Worm (Caenorhabditis elegans) whole organism, L4 larva: ENCODE measurements around the gene T04C12.7.

Experiments used
- F26F4.8 ChIP-seq: fragments of 200-800 bp; sonication (Bioruptor generic); conservative IDR thresholded peaks from 2 replicates; pipeline ENCODE4 v1.3.6; 2022; ENCODE audit warnings: missing genetic modification characterization, missing compliant biosample characterization
- F49E8.2 ChIP-seq: sonication (generic microtip); optimal IDR thresholded peaks from 2 replicates; lab custom pipeline; 2016; ENCODE audit warnings: missing compliant biosample characterization, mild to moderate bottlenecking, missing genetic modification characterization, borderline replicate concordance
- ZK337.2 ChIP-seq: fragments of 200-800 bp; sonication (Bioruptor generic); IDR thresholded peaks from 2 replicates; pipeline ENCODE4 v1.3.6; 2022; ENCODE audit warnings: missing genetic modification reagents, missing genetic modification characterization, missing compliant biosample characterization
- ama-1 ChIP-seq: fragments of 150-350 bp; optimal IDR thresholded peaks from 2 replicates; lab custom pipeline; 2014; ENCODE audit warnings: inconsistent platforms, mixed read lengths
- attf-4 ChIP-seq: sonication (generic microtip); optimal IDR thresholded peaks from 3 replicates; lab custom pipeline; 2017; ENCODE audit warnings: missing biosample characterization, missing genetic modification characterization
- ceh-32 ChIP-seq: sonication (generic microtip); optimal IDR thresholded peaks from 2 replicates; lab custom pipeline; 2016; ENCODE audit warnings: mild to moderate bottlenecking, missing genetic modification characterization, missing compliant biosample characterization; ENCODE audit not compliant: poor library complexity
- ces-1 ChIP-seq: fragments of 150-350 bp; sonication (generic microtip); optimal IDR thresholded peaks from 4 replicates; lab custom pipeline; 2014; ENCODE audit warnings: missing biosample characterization, missing genetic modification reagents, missing genetic modification characterization
- daf-16 ChIP-seq, 3 experiments: sonication (generic microtip); optimal IDR thresholded peaks; 2 replicates each; lab custom pipeline; 2016 to 2017; ENCODE audit warnings: missing genetic modification characterization in 3 of 3, missing genetic modification reagents in 3 of 3, mild to moderate bottlenecking in 2 of 3, missing compliant biosample characterization in 2 of 3, missing biosample characterization in 1 of 3, moderate library complexity in 1 of 3
- dmd-6 ChIP-seq: fragments of 200-800 bp; sonication (Bioruptor generic); IDR thresholded peaks from 2 replicates; pipeline ENCODE4 v1.3.6; 2022; ENCODE audit warnings: missing genetic modification reagents, missing genetic modification characterization, missing compliant biosample characterization
- dmd-8 ChIP-seq: fragments of 200-800 bp; sonication (Bioruptor generic); IDR thresholded peaks from 2 replicates; pipeline ENCODE4 v1.3.6; 2022; ENCODE audit warnings: missing genetic modification characterization, missing compliant biosample characterization
- dpl-1 ChIP-seq: fragments of 150-350 bp; optimal IDR thresholded peaks from 2 replicates; lab custom pipeline; 2014; ENCODE audit warnings: missing biosample characterization, missing genetic modification reagents, missing genetic modification characterization
- fkh-10 ChIP-seq: fragments of 150-350 bp; optimal IDR thresholded peaks from 2 replicates; lab custom pipeline; 2014; ENCODE audit warnings: missing biosample characterization, missing genetic modification reagents, missing genetic modification characterization
- hif-1 ChIP-seq, 2 experiments: sonication (generic microtip); optimal IDR thresholded peaks; 2 replicates each; lab custom pipeline; 2016 to 2017; ENCODE audit warnings: missing compliant biosample characterization in 2 of 2, missing genetic modification characterization in 2 of 2, missing genetic modification reagents in 2 of 2, missing genotype in 2 of 2, mild to moderate bottlenecking in 1 of 2
- hlh-11 ChIP-seq: fragments of 200-800 bp; sonication (Bioruptor generic); optimal IDR thresholded peaks from 2 replicates; lab custom pipeline; 2018; ENCODE audit warnings: mild to moderate bottlenecking, missing genetic modification characterization, missing compliant biosample characterization
- hlh-30 ChIP-seq: sonication (generic microtip); optimal IDR thresholded peaks from 2 replicates; lab custom pipeline; 2017; ENCODE audit warnings: antibody characterized with exemption, mild to moderate bottlenecking, missing genetic modification characterization, missing compliant biosample characterization; ENCODE audit not compliant: insufficient read depth
- jun-1 ChIP-seq: fragments of 150-350 bp; optimal IDR thresholded peaks from 2 replicates; lab custom pipeline; 2014; ENCODE audit warnings: missing biosample characterization, missing genetic modification reagents, missing genetic modification characterization
- lin-1 ChIP-seq: fragments of 200-800 bp; sonication (Bioruptor generic); IDR thresholded peaks from 2 replicates; pipeline ENCODE4 v1.3.6; 2022; ENCODE audit warnings: missing genetic modification reagents, missing genetic modification characterization, missing compliant biosample characterization
- lin-15B ChIP-seq: fragments of 150-350 bp; sonication (generic microtip); optimal IDR thresholded peaks from 3 replicates; lab custom pipeline; 2014; ENCODE audit warnings: missing biosample characterization, missing genetic modification characterization
- lin-39 ChIP-seq: fragments of 150-350 bp; optimal IDR thresholded peaks from 2 replicates; lab custom pipeline; 2014; ENCODE audit warnings: missing biosample characterization, missing genetic modification reagents, missing genetic modification characterization
- lir-3 ChIP-seq: sonication (generic microtip); optimal IDR thresholded peaks from 2 replicates; lab custom pipeline; 2016; ENCODE audit warnings: mild to moderate bottlenecking, missing genetic modification characterization, missing compliant biosample characterization
- madf-5 ChIP-seq, 2 experiments: fragments of 200-800 bp; sonication (Bioruptor generic); IDR thresholded peaks; 2 replicates each; pipeline ENCODE4 v1.3.6; 2022; ENCODE audit warnings: missing compliant biosample characterization in 2 of 2, missing genetic modification characterization in 2 of 2
- mes-2 ChIP-seq: sonication (generic microtip); optimal IDR thresholded peaks from 2 replicates; lab custom pipeline; 2016; ENCODE audit warnings: missing genotype, mild to moderate bottlenecking, missing genetic modification characterization, missing compliant biosample characterization; ENCODE audit not compliant: poor library complexity, severe bottlenecking
- nhr-102 ChIP-seq: sonication (generic microtip); optimal IDR thresholded peaks from 2 replicates; lab custom pipeline; 2016; ENCODE audit warnings: mild to moderate bottlenecking, missing genetic modification characterization, moderate library complexity, missing compliant biosample characterization
- nhr-11 ChIP-seq: fragments of 150-350 bp; optimal IDR thresholded peaks from 2 replicates; lab custom pipeline; 2014; ENCODE audit warnings: missing biosample characterization, missing genetic modification characterization
- nhr-111 ChIP-seq: fragments of 200-800 bp; sonication (Bioruptor generic); optimal IDR thresholded peaks from 2 replicates; lab custom pipeline; 2018; ENCODE audit warnings: mild to moderate bottlenecking, missing genetic modification characterization, missing compliant biosample characterization
- nhr-237 ChIP-seq: sonication (generic microtip); optimal IDR thresholded peaks from 2 replicates; lab custom pipeline; 2017; ENCODE audit warnings: missing biosample characterization, missing genetic modification characterization
- nhr-25 ChIP-seq: sonication (generic microtip); optimal IDR thresholded peaks from 2 replicates; lab custom pipeline; 2017; ENCODE audit warnings: missing genetic modification characterization, mild to moderate bottlenecking, missing compliant biosample characterization, antibody characterized with exemption, moderate library complexity, borderline replicate concordance; ENCODE audit not compliant: insufficient read depth
- nhr-28 ChIP-seq: fragments of 150-350 bp; optimal IDR thresholded peaks from 2 replicates; lab custom pipeline; 2014; ENCODE audit warnings: missing biosample characterization, missing genetic modification characterization
- nhr-6 ChIP-seq: fragments of 150-350 bp; optimal IDR thresholded peaks from 2 replicates; lab custom pipeline; 2014; ENCODE audit warnings: missing biosample characterization, missing genetic modification characterization
- nhr-77 ChIP-seq: fragments of 150-350 bp; optimal IDR thresholded peaks from 2 replicates; lab custom pipeline; 2014; ENCODE audit warnings: missing biosample characterization, missing genetic modification characterization
- pha-4 ChIP-seq, 2 experiments: fragments of 150-350 bp in 1 of 2; fragments of 200-800 bp in 1 of 2; sonication (Bioruptor generic) in 1 of 2; IDR thresholded peaks in 1 of 2; optimal IDR thresholded peaks in 1 of 2; 2 replicates each; pipeline versions ENCODE4 v1.3.6 to Lab custom; 2014 to 2022; ENCODE audit warnings: missing genetic modification characterization in 2 of 2, missing genetic modification reagents in 2 of 2, missing biosample characterization in 1 of 2, missing compliant biosample characterization in 1 of 2
- php-3 ChIP-seq: fragments of 200-800 bp; sonication (Bioruptor generic); IDR thresholded peaks from 2 replicates; pipeline ENCODE4 v1.3.6; 2022; ENCODE audit warnings: missing genetic modification reagents, missing genetic modification characterization, missing compliant biosample characterization
- skn-1 ChIP-seq: fragments of 150-350 bp; optimal IDR thresholded peaks from 2 replicates; lab custom pipeline; 2014; ENCODE audit warnings: missing biosample characterization, missing genetic modification characterization
- snpc-1.2 ChIP-seq: fragments of 200-800 bp; sonication (Bioruptor generic); IDR thresholded peaks from 2 replicates; pipeline ENCODE4 v1.3.6; 2022; ENCODE audit warnings: missing genetic modification reagents, missing genetic modification characterization, missing compliant biosample characterization
- snpc-4 ChIP-seq: fragments of 150-350 bp; optimal IDR thresholded peaks from 2 replicates; lab custom pipeline; 2014; ENCODE audit warnings: missing biosample characterization, missing genetic modification characterization
- tag-97 ChIP-seq: fragments of 200-800 bp; sonication (Bioruptor generic); IDR thresholded peaks from 2 replicates; pipeline ENCODE4 v1.3.6; 2022; ENCODE audit warnings: missing genetic modification characterization, missing compliant biosample characterization
- zfp-2 ChIP-seq: sonication (generic microtip); optimal IDR thresholded peaks from 2 replicates; lab custom pipeline; 2016; ENCODE audit warnings: mild to moderate bottlenecking, missing genetic modification characterization, missing compliant biosample characterization
- ztf-11 ChIP-seq: fragments of 150-350 bp; optimal IDR thresholded peaks from 2 replicates; lab custom pipeline; 2014; ENCODE audit warnings: missing biosample characterization, missing genetic modification characterization

Gene T04C12.7

ce11 chrV:11039379-11039954 is 14.5 kb upstream of the T04C12.7 start, which contains the start of gene pak-2 (continued):
- TF ChIP-seq lin-1 (GFP tag; lab: Robert Waterston, UW) (no peak), snpc-1.2 (GFP tag; lab: Robert Waterston, UW) (no peak), ama-1 (lab: Kevin White, UChicago) (no peak), lin-15B (tag; lab: Kevin White, UChicago) (no peak), hif-1 (tag; optimal IDR thresholded peaks at IDR 0.05; lab: Kevin White, UChicago) (peak in 1 of 2 experiments; percentile 93), lir-3 (tag; lab: Kevin White, UChicago) (no peak), ZK337.2 (GFP tag; lab: Robert Waterston, UW) (peak; percentile 62; the same call in 1 of the 2 replicates), hlh-30 (tag; lab: Kevin White, UChicago) (peak; percentile 57), ceh-32 (no peak), skn-1 (tag; lab: Kevin White, UChicago) (no peak), dmd-6 (peak; percentile 35; the same call in 1 of the 2 replicates), nhr-237 (tag; lab: Kevin White, UChicago) (no peak), nhr-11 (peak; percentile 71), nhr-77 (peak; percentile 83), ces-1 (GFP tag; lab: Kevin White, UChicago) (no peak), madf-5 (GFP tag; IDR thresholded peaks at IDR 0.05; lab: Robert Waterston, UW) (no peak), php-3 (no peak), attf-4 (tag; lab: Kevin White, UChicago) (no peak), F49E8.2 (no peak), jun-1 (no peak), lin-39 (tag; lab: Kevin White, UChicago) (no peak), snpc-4 (tag; lab: Kevin White, UChicago) (no peak), zfp-2 (tag; lab: Kevin White, UChicago) (no peak), ztf-11 (no peak)

ce11 chrV:11040020-11040419 is 13.9 kb upstream of the T04C12.7 start, which contains the start of gene C45B11.9:
C45B11.9 (plus strand) TSS chrV:11040320.
- TF ChIP-seq pha-4 (GFP tag; IDR thresholded peaks at IDR 0.05; lab: Robert Waterston, UW) (no peak), pha-4 (tag; optimal IDR thresholded peaks at IDR 0.05; lab: Kevin White, UChicago) (no peak), nhr-77 (no peak), mes-2 (tag; lab: Kevin White, UChicago) (no peak), snpc-4 (tag; lab: Kevin White, UChicago) (no peak), nhr-25 (tag; lab: Kevin White, UChicago) (no peak), hlh-11 (no peak), hif-1 (tag; optimal IDR thresholded peaks at IDR 0.05; lab: Kevin White, UChicago) (no peak), nhr-102 (tag; lab: Kevin White, UChicago) (no peak), F26F4.8 (GFP tag; lab: Robert Waterston, UW) (no peak), tag-97 (GFP tag; lab: Robert Waterston, UW) (no peak), nhr-28 (no peak), nhr-111 (GFP tag; lab: Kevin White, UChicago) (no peak), lin-39 (tag; lab: Kevin White, UChicago) (no peak), nhr-6 (tag; lab: Kevin White, UChicago) (no peak), nhr-237 (tag; lab: Kevin White, UChicago) (no peak), fkh-10 (GFP tag; lab: Kevin White, UChicago) (no peak), nhr-11 (no peak), dmd-8 (GFP tag; lab: Robert Waterston, UW) (no peak), jun-1 (no peak), php-3 (no peak)

- TF ChIP-seq daf-16 (GFP tag; optimal IDR thresholded peaks at IDR 0.05; lab: Kevin White, UChicago) (no peak), daf-16 (tag; optimal IDR thresholded peaks at IDR 0.05; lab: Kevin White, UChicago) (no peak), fkh-10 (GFP tag; lab: Kevin White, UChicago) (no peak), dpl-1 (GFP tag; lab: Kevin White, UChicago) (no peak)
Measured at ce11 chrV:11040473-11040872, 13.5 kb upstream of the T04C12.7 start, which contains the start of gene C45B11.8. C45B11.8 (plus strand) TSS chrV:11040773.
